Worm (Caenorhabditis elegans): Measurements from ENCODE around the gene C50B8.4.
A peak's percentile ranks its signal among the peaks of the same experiment; 100 is the strongest.

C50B8.4 gene

DNA sequence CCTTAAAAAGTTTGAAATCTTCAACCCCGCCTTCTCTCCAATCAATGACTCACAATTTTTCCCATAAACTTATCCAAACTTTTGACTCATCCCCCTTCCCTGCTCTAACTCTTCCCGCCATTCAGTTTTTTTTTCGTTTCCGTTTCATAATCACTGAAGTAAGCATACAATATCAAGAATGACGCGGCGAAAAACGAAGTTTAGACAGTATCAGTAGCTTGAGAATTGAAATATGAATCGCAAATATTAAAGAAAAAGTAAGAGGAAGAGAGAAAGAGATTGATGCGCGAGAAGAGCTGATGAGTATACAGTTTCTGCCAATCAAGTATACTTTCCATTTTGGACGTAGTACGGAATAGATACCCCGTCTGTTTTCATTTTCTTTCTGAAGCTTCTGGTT lies 5.7 kb downstream of the C50B8.4 start:
- TF ChIP-seq grh-1 (GFP tag; IDR thresholded peaks at IDR 0.05) (no peak), nhr-20 (tag; optimal IDR thresholded peaks at IDR 0.05) (no peak), nhr-77 (tag; optimal IDR thresholded peaks at IDR 0.05) (no peak), sox-4 (tag; optimal IDR thresholded peaks at IDR 0.05) (no peak), jun-1 (tag; optimal IDR thresholded peaks at IDR 0.05) (no peak), nhr-47 (tag; optimal IDR thresholded peaks at IDR 0.05) (no peak), ztf-4 (tag; optimal IDR thresholded peaks at IDR 0.05) (no peak), ama-1 (optimal IDR thresholded peaks at IDR 0.05) (no peak)

DNA sequence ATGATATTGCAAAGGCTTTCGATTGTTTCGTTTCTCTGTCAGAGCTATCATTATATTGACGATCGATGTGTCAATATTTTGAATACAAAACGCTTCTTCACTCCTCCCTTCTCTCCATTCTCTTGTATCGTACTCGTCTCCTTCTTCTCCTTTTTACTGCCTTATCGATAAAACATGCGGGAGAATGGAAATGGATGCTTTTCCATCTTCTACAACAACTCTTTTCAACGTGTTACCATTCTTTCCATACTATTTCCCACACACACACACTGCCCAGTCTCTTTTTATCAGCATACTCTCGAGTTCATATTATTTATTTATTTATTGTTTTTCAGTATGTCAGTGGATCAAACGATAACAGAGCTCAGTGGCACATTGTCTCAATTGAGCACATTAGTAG lies 6.8 kb downstream of the C50B8.4 start, which contains the start of gene C50B8.6:
C50B8.6 (plus strand) TSS at position 336 of the 400 bp plus-strand sequence.
- TF ChIP-seq mab-9 (GFP tag; IDR thresholded peaks at IDR 0.05) (no peak), lin-15B (tag; optimal IDR thresholded peaks at IDR 0.05) (no peak), unc-86 (tag; optimal IDR thresholded peaks at IDR 0.05) (no peak), ceh-8 (GFP tag; optimal IDR thresholded peaks at IDR 0.05) (no peak), elt-2 (tag; optimal IDR thresholded peaks at IDR 0.05) (peak; percentile 39), sup-37 (GFP tag; optimal IDR thresholded peaks at IDR 0.05) (no peak)

DNA sequence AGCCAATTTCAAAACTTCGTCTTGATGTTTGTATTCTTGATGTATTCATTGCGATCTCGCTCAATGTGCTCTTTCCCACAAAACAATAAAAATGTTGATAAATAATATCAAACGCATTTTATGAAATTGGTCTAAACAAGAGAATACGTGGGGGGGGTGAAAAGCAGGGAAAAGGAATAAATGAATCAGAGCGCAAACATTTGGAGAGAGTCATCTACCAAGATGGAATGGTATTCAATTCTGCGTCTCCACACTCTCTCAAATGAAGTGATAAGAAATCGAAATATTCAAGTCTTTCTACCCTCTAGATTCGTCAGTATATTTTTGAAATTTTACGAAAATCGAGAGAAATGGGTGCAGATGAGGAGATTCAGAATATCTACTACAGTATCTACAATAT lies 8.9 kb downstream of the C50B8.4 start, which contains the start of gene C50B8.5:
C50B8.5 (plus strand) TSS at position 273 of the 400 bp plus-strand sequence.
- TF ChIP-seq lsy-2 (tag; optimal IDR thresholded peaks at IDR 0.05) (no peak), vab-15 (tag; optimal IDR thresholded peaks at IDR 0.05) (no peak), fos-1 (tag; optimal IDR thresholded peaks at IDR 0.05) (no peak), ets-5 (GFP tag; IDR thresholded peaks at IDR 0.05) (no peak), elt-2 (tag; optimal IDR thresholded peaks at IDR 0.05) (peak; percentile 42), ces-1 (GFP tag; optimal IDR thresholded peaks at IDR 0.05) (no peak), C16A3.4 (tag; optimal IDR thresholded peaks at IDR 0.05) (no peak), unc-98 (GFP tag; IDR thresholded peaks at IDR 0.05) (no peak)

DNA sequence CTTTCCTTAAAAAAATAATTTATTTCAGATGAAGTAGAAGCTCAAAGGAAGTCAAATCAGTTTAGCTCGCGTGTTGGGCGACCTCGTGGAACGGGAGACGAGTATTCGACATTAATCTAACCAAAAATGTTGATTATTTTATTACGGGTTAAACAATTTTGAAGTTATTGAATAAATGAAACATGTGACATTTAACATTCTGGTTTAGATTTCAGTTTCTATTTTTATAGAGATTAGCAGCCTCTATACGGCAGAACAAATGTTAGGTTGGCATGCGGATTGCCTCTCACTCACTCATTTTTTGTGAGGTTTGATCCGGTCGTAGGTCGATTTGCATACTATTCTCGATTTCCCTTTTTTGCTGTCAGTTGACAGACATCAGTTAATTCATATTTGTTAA lies 12.7 kb downstream of the C50B8.4 start, which contains the start of gene F53F4.1:
F53F4.1 (plus strand) TSS at position 301 of the 400 bp plus-strand sequence.
- no peak for TF ChIP-seq zip-4 (GFP tag; optimal IDR thresholded peaks at IDR 0.05)
- TF ChIP-seq ceh-82 (tag; optimal IDR thresholded peaks at IDR 0.05), result no peak
- TF ChIP-seq lir-3 (tag; optimal IDR thresholded peaks at IDR 0.05; ENCODE audit: poor library complexity), result no peak
- TF ChIP-seq dsc-1 (tag; optimal IDR thresholded peaks at IDR 0.05), result no peak
- no peak for TF ChIP-seq fos-1 (tag; optimal IDR thresholded peaks at IDR 0.05)
- no peak for TF ChIP-seq efl-3 (GFP tag; optimal IDR thresholded peaks at IDR 0.05)
- TF ChIP-seq nhr-20 (tag; optimal IDR thresholded peaks at IDR 0.05), result no peak
- TF ChIP-seq swsn-7 (tag; optimal IDR thresholded peaks at IDR 0.05), result no peak
- no peak for TF ChIP-seq hlh-4 (tag; optimal IDR thresholded peaks at IDR 0.05)
- TF ChIP-seq efl-1 (optimal IDR thresholded peaks at IDR 0.05), result no peak
- no peak for TF ChIP-seq efl-1 (GFP tag; optimal IDR thresholded peaks at IDR 0.05 in 1 of 2)
- TF ChIP-seq lsy-2 (tag; optimal IDR thresholded peaks at IDR 0.05), result no peak
- TF ChIP-seq ceh-90 (tag; optimal IDR thresholded peaks at IDR 0.05), result no peak
- TF ChIP-seq unc-86 (tag; optimal IDR thresholded peaks at IDR 0.05), result no peak
- TF ChIP-seq ama-1 (optimal IDR thresholded peaks at IDR 0.05), result no peak
- no peak for TF ChIP-seq zag-1 (tag; optimal IDR thresholded peaks at IDR 0.05)
- TF ChIP-seq mab-9 (GFP tag; IDR thresholded peaks at IDR 0.05), result no peak
- no peak for TF ChIP-seq ces-1 (GFP tag; optimal IDR thresholded peaks at IDR 0.05)

DNA sequence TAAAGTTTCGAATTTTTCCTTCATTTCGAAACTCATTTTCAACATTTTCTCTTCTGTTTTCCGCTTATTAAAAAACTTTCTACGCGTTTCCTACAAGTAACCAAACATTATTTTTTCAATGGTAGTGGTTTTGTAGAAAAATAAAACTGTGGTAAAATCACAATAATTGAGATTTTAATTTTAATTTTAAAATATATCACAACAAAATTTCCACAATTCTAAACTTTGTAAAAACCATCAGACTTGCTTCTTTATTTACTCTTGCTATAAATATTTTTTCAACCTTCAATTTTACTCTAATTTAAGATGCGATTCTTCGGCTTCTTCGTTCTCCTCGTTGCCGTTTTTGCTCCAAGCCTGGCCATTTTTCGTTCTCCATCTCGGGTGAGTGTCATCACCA lies 16.1 kb downstream of the C50B8.4 start, which contains the start of gene F53F4.17:
F53F4.17 (plus strand) TSS at position 301 of the 400 bp plus-strand sequence.
- no peak for TF ChIP-seq snu-23 (GFP tag; optimal IDR thresholded peaks at IDR 0.05)
- no peak for TF ChIP-seq nhr-84 (tag; optimal IDR thresholded peaks at IDR 0.05)
- no peak for TF ChIP-seq lin-35 (GFP tag; optimal IDR thresholded peaks at IDR 0.05)
- no peak for TF ChIP-seq nhr-71 (tag; optimal IDR thresholded peaks at IDR 0.05)
- TF ChIP-seq egl-27 (tag; optimal IDR thresholded peaks at IDR 0.05), result no peak
- TF ChIP-seq mdl-1 (tag; optimal IDR thresholded peaks at IDR 0.05), result no peak
- TF ChIP-seq aha-1 (tag; optimal IDR thresholded peaks at IDR 0.05), result no peak
- TF ChIP-seq grh-1 (GFP tag; IDR thresholded peaks at IDR 0.05), result no peak
- TF ChIP-seq ces-1 (GFP tag; optimal IDR thresholded peaks at IDR 0.05), result no peak
- TF ChIP-seq jun-1 (tag; optimal IDR thresholded peaks at IDR 0.05), result no peak
- TF ChIP-seq irx-1 (tag; optimal IDR thresholded peaks at IDR 0.05), result no peak
- TF ChIP-seq F16B12.6 (tag; optimal IDR thresholded peaks at IDR 0.05), result no peak
- no peak for TF ChIP-seq Y116A8C.19 (tag; optimal IDR thresholded peaks at IDR 0.05; ENCODE audit: borderline replicate concordance)
- no peak for TF ChIP-seq pag-3 (tag; optimal IDR thresholded peaks at IDR 0.05; ENCODE audit: borderline replicate concordance, insufficient read depth)
- no peak for TF ChIP-seq lin-14 (GFP tag; optimal IDR thresholded peaks at IDR 0.05)
- no peak for TF ChIP-seq ceh-8 (GFP tag; optimal IDR thresholded peaks at IDR 0.05)
- no peak for TF ChIP-seq unc-130 (tag; optimal IDR thresholded peaks at IDR 0.05)

Data from whole organism, L1 larva.